Fruit fly (Drosophila melanogaster) whole organism, embryonic: ENCODE data around the gene CG13131.

Experiments used
- CG10462 ChIP-seq: fragments of 200-800 bp; sonication (Bioruptor generic); optimal IDR thresholded peaks from 2 replicates; lab custom pipeline; 2016; ENCODE audit warnings: missing biosample characterization, missing genetic modification characterization
- CG10654 ChIP-seq: fragments of 200-800 bp; sonication (Bioruptor generic); optimal IDR thresholded peaks from 2 replicates; lab custom pipeline; 2016; ENCODE audit warnings: missing biosample characterization, missing genetic modification characterization
- CG11247 ChIP-seq: fragments of 200-800 bp; sonication (Bioruptor generic); IDR thresholded peaks from 2 replicates; pipeline ENCODE4 v1.3.6; 2022; ENCODE audit warnings: missing biosample characterization, missing genetic modification characterization
- CG11398 ChIP-seq: fragments of 200-800 bp; sonication (Bioruptor generic); optimal IDR thresholded peaks from 2 replicates; lab custom pipeline; 2016; ENCODE audit warnings: missing biosample characterization, missing genetic modification characterization
- CG1233 ChIP-seq: fragments of 200-800 bp; sonication (Bioruptor generic); optimal IDR thresholded peaks from 4 replicates; lab custom pipeline; 2018; ENCODE audit warnings: missing biosample characterization, mild to moderate bottlenecking, missing genetic modification characterization
- CG12391 ChIP-seq: fragments of 200-800 bp; sonication (Bioruptor generic); optimal IDR thresholded peaks from 3 replicates; lab custom pipeline; 2018; ENCODE audit warnings: missing biosample characterization, mild to moderate bottlenecking, missing genetic modification characterization, moderate library complexity
- CG15269 ChIP-seq: fragments of 200-800 bp; sonication (Bioruptor generic); optimal IDR thresholded peaks from 2 replicates; lab custom pipeline; 2018; ENCODE audit warnings: missing biosample characterization, mild to moderate bottlenecking, missing genetic modification characterization, moderate library complexity
- CG17802 ChIP-seq: fragments of 200-800 bp; sonication (Bioruptor generic); optimal IDR thresholded peaks from 2 replicates; lab custom pipeline; 2018; ENCODE audit warnings: missing biosample characterization, mild to moderate bottlenecking, missing genetic modification characterization, moderate library complexity
- CG18476 ChIP-seq: fragments of 200-800 bp; sonication (Bioruptor generic); optimal IDR thresholded peaks from 2 replicates; lab custom pipeline; 2016; ENCODE audit warnings: missing biosample characterization, mild to moderate bottlenecking, missing genetic modification characterization
- CG2120 ChIP-seq: fragments of 200-800 bp; sonication (Bioruptor generic); optimal IDR thresholded peaks from 3 replicates; lab custom pipeline; 2016; ENCODE audit warnings: missing biosample characterization, missing genetic modification characterization
- CG32767 ChIP-seq: fragments of 200-800 bp; sonication (Bioruptor generic); IDR thresholded peaks from 2 replicates; pipeline ENCODE4 v1.3.6; 2022; ENCODE audit warnings: missing biosample characterization, missing genetic modification characterization
- CG3847 ChIP-seq: fragments of 200-800 bp; sonication (Bioruptor generic); IDR thresholded peaks from 2 replicates; pipeline ENCODE4 v1.3.6; 2022; ENCODE audit warnings: missing biosample characterization, missing genetic modification characterization
- CG6765 ChIP-seq: fragments of 200-800 bp; sonication (Bioruptor generic); optimal IDR thresholded peaks from 3 replicates; lab custom pipeline; 2017; ENCODE audit warnings: missing biosample characterization, mild to moderate bottlenecking, missing genetic modification characterization
- CG9215 ChIP-seq: fragments of 200-800 bp; sonication (Bioruptor generic); IDR thresholded peaks from 2 replicates; pipeline ENCODE4 v1.3.6; 2022; ENCODE audit warnings: missing biosample characterization, missing genetic modification characterization
- CG9797 ChIP-seq: fragments of 200-800 bp; sonication (Bioruptor generic); optimal IDR thresholded peaks from 3 replicates; lab custom pipeline; 2018; ENCODE audit warnings: missing biosample characterization, mild to moderate bottlenecking, missing genetic modification characterization
- Dp ChIP-seq: fragments of 200-800 bp; sonication (Bioruptor generic); optimal IDR thresholded peaks from 2 replicates; lab custom pipeline; 2018; ENCODE audit warnings: missing biosample characterization, mild to moderate bottlenecking, missing genetic modification characterization, moderate library complexity
- ERR ChIP-seq: fragments of 200-800 bp; sonication (Bioruptor generic); optimal IDR thresholded peaks from 2 replicates; lab custom pipeline; 2016; ENCODE audit warnings: missing biosample characterization, missing genetic modification characterization
- Eip74EF ChIP-seq, 2 experiments: fragments of 200-800 bp in 1 of 2; fragments of >200 bp in 1 of 2; sonication (Bioruptor generic) in 1 of 2; optimal IDR thresholded peaks; 2 replicates each; lab custom pipeline; 2017 to 2019; ENCODE audit warnings: missing biosample characterization in 2 of 2, missing genetic modification characterization in 2 of 2, mild to moderate bottlenecking in 1 of 2, moderate library complexity in 1 of 2
- HLH4C ChIP-seq: fragments of 200-800 bp; sonication (Bioruptor generic); IDR thresholded peaks from 3 replicates; pipeline ENCODE4 v1.3.6; 2022; ENCODE audit warnings: missing biosample characterization, missing genetic modification characterization; ENCODE audit not compliant: partially characterized antibody
- Hr39 ChIP-seq: fragments of >200 bp; optimal IDR thresholded peaks from 2 replicates; lab custom pipeline; 2017
- Lhr ChIP-seq: fragments of 200-800 bp; sonication (Bioruptor generic); optimal IDR thresholded peaks from 3 replicates; lab custom pipeline; 2017; ENCODE audit warnings: mild to moderate bottlenecking, missing biosample characterization, missing genetic modification reagents, missing genetic modification characterization
- NK7.1 ChIP-seq: fragments of 200-800 bp; sonication (Bioruptor generic); optimal IDR thresholded peaks from 3 replicates; lab custom pipeline; 2016; ENCODE audit warnings: missing biosample characterization, missing genetic modification characterization
- Nf-YC ChIP-seq: fragments of 200-800 bp; optimal IDR thresholded peaks from 3 replicates; lab custom pipeline; 2019; ENCODE audit warnings: missing biosample characterization, mild to moderate bottlenecking, missing genetic modification characterization, moderate library complexity
- Scr ChIP-seq: fragments of 200-800 bp; sonication (Bioruptor generic); IDR thresholded peaks from 2 replicates; pipeline ENCODE4 v1.3.6; 2022; ENCODE audit warnings: missing biosample characterization, missing genetic modification characterization; ENCODE audit not compliant: partially characterized antibody
- Sox102F ChIP-seq: fragments of 200-800 bp; sonication (Bioruptor generic); optimal IDR thresholded peaks from 2 replicates; lab custom pipeline; 2018; ENCODE audit warnings: missing biosample characterization, mild to moderate bottlenecking, missing genetic modification characterization, moderate library complexity
- Sry-δ ChIP-seq: fragments of 200-800 bp; sonication (Bioruptor generic); optimal IDR thresholded peaks from 2 replicates; lab custom pipeline; 2016; ENCODE audit warnings: missing biosample characterization, missing genetic modification characterization
- Vsx1 ChIP-seq: fragments of 200-800 bp; sonication (Bioruptor generic); optimal IDR thresholded peaks from 2 replicates; lab custom pipeline; 2017; ENCODE audit warnings: missing biosample characterization, mild to moderate bottlenecking, missing genetic modification characterization, missing genetic modification reagents
- bab2 ChIP-seq: fragments of 200-800 bp; sonication (Bioruptor generic); optimal IDR thresholded peaks from 2 replicates; lab custom pipeline; 2016; ENCODE audit warnings: missing biosample characterization, missing genetic modification characterization
- bcd ChIP-seq: fragments of 200-800 bp; sonication (Bioruptor generic); optimal IDR thresholded peaks from 2 replicates; lab custom pipeline; 2017; ENCODE audit warnings: missing biosample characterization, mild to moderate bottlenecking, missing genetic modification characterization
- br ChIP-seq: fragments of >200 bp; optimal IDR thresholded peaks from 2 replicates; lab custom pipeline; 2017
- crol ChIP-seq: fragments of 200-800 bp; sonication (Bioruptor generic); IDR thresholded peaks from 2 replicates; pipeline ENCODE4 v1.3.6; 2022; ENCODE audit warnings: missing biosample characterization, missing genetic modification characterization
- cwo ChIP-seq: fragments of 200-800 bp; sonication (Bioruptor generic); optimal IDR thresholded peaks from 3 replicates; lab custom pipeline; 2017; ENCODE audit warnings: missing biosample characterization, missing genetic modification characterization, mild to moderate bottlenecking, moderate library complexity, missing genetic modification reagents
- dan ChIP-seq: fragments of 200-800 bp; sonication (Bioruptor generic); IDR thresholded peaks from 2 replicates; pipeline ENCODE4 v1.3.6; 2022; ENCODE audit warnings: missing biosample characterization, missing genetic modification characterization
- dmrt99B ChIP-seq: fragments of 200-800 bp; sonication (Bioruptor generic); optimal IDR thresholded peaks from 2 replicates; lab custom pipeline; 2018; ENCODE audit warnings: missing biosample characterization, mild to moderate bottlenecking, missing genetic modification characterization, moderate library complexity
- exex ChIP-seq: fragments of 200-800 bp; sonication (Bioruptor generic); optimal IDR thresholded peaks from 4 replicates; lab custom pipeline; 2018; ENCODE audit warnings: missing biosample characterization, mild to moderate bottlenecking, missing genetic modification characterization, moderate library complexity
- ken ChIP-seq: fragments of 200-800 bp; sonication (Bioruptor generic); IDR thresholded peaks from 3 replicates; pipeline ENCODE4 v1.3.6; 2022; ENCODE audit warnings: missing biosample characterization, missing genetic modification characterization
- lbe ChIP-seq: fragments of 200-800 bp; sonication (Bioruptor generic); optimal IDR thresholded peaks from 2 replicates; lab custom pipeline; 2016; ENCODE audit warnings: missing biosample characterization, mild to moderate bottlenecking, missing genetic modification characterization
- lov ChIP-seq, 2 experiments: fragments of 200-800 bp in 1 of 2; fragments of >200 bp in 1 of 2; sonication (Bioruptor generic) in 1 of 2; IDR thresholded peaks in 1 of 2; optimal IDR thresholded peaks in 1 of 2; 2 replicates in 1 of 2; 3 replicates in 1 of 2; pipeline versions ENCODE4 v1.3.6 to Lab custom; 2017 to 2022; ENCODE audit warnings: missing biosample characterization in 1 of 2, missing genetic modification characterization in 1 of 2
- nau ChIP-seq: fragments of 200-800 bp; sonication (Bioruptor generic); optimal IDR thresholded peaks from 3 replicates; lab custom pipeline; 2017; ENCODE audit warnings: missing biosample characterization, mild to moderate bottlenecking, missing genetic modification characterization, missing genetic modification reagents
- p53 ChIP-seq: fragments of 200-800 bp; sonication (Bioruptor generic); optimal IDR thresholded peaks from 2 replicates; lab custom pipeline; 2016; ENCODE audit warnings: missing biosample characterization, missing genetic modification characterization
- pho ChIP-seq: fragments of 200-800 bp; sonication (Bioruptor generic); optimal IDR thresholded peaks from 2 replicates; lab custom pipeline; 2016; ENCODE audit warnings: missing biosample characterization, missing genetic modification characterization
- ranshi ChIP-seq: fragments of 200-800 bp; sonication (Bioruptor generic); IDR thresholded peaks from 2 replicates; pipeline ENCODE4 v1.3.6; 2022; ENCODE audit warnings: missing biosample characterization, missing genetic modification characterization
- rib ChIP-seq: fragments of 200-800 bp; sonication (Bioruptor generic); IDR thresholded peaks from 2 replicates; pipeline ENCODE4 v1.3.6; 2022; ENCODE audit warnings: missing biosample characterization, missing genetic modification characterization
- ro ChIP-seq: fragments of 200-800 bp; sonication (Bioruptor generic); IDR thresholded peaks from 2 replicates; pipeline ENCODE4 v1.3.6; 2022; ENCODE audit warnings: missing biosample characterization, missing genetic modification characterization
- stc ChIP-seq: fragments of 200-800 bp; sonication (Bioruptor generic); IDR thresholded peaks from 2 replicates; pipeline ENCODE4 v1.3.6; 2022; ENCODE audit warnings: missing biosample characterization, missing genetic modification characterization
- tna ChIP-seq: fragments of 200-800 bp; sonication (Bioruptor generic); IDR thresholded peaks from 2 replicates; pipeline ENCODE4 v1.3.6; 2022; ENCODE audit warnings: missing biosample characterization, missing genetic modification characterization; ENCODE audit not compliant: partially characterized antibody
- wor ChIP-seq: fragments of 200-800 bp; sonication (Bioruptor generic); IDR thresholded peaks from 2 replicates; pipeline ENCODE4 v1.3.6; 2022; ENCODE audit warnings: missing biosample characterization, missing genetic modification characterization
- z ChIP-seq: fragments of 200-800 bp; sonication (Bioruptor generic); IDR thresholded peaks from 3 replicates; pipeline ENCODE4 v1.3.6; 2022; ENCODE audit warnings: missing biosample characterization, missing genetic modification characterization

CG13131 gene

dm6 chr2L:9966983-9967737 is 50.1 kb downstream of the CG13131 start, which contains the start of the genes Dref and RpL13 (continued):
- peak; percentile 51; the same call in 1 of the 3 replicates for TF ChIP-seq z
- TF ChIP-seq NK7.1 (GFP tag; lab: Kevin White, UChicago), result peak; percentile 92
- TF ChIP-seq CG6765, result peak; percentile 98
- TF ChIP-seq cwo, result peak; percentile 81
- peak; percentile 80 for TF ChIP-seq Lhr (GFP tag; lab: Kevin White, UChicago)
- TF ChIP-seq CG11398, result peak; percentile 89
- peak; percentile 65 for TF ChIP-seq CG9797
- TF ChIP-seq pho, result peak; percentile 89
- peak; percentile 27; the same call in 1 of the 2 replicates for TF ChIP-seq rib (GFP tag; lab: Robert Waterston, UW)
- peak; percentile 85 for TF ChIP-seq CG2120 (GFP tag; lab: Kevin White, UChicago)
- TF ChIP-seq Scr, result peak; percentile 85
- TF ChIP-seq ken (GFP tag; lab: Robert Waterston, UW), result peak; percentile 75; the same call in 2 of the 3 replicates
- peak; percentile 69 for TF ChIP-seq bab2 (GFP tag; lab: Kevin White, UChicago)
- peak; percentile 75 for TF ChIP-seq stc
- TF ChIP-seq nau (GFP tag; lab: Kevin White, UChicago), result no peak
- peak; percentile 83 for TF ChIP-seq Nf-YC (tag; lab: Kevin White, UChicago)
- peak; percentile 78 for TF ChIP-seq lbe (GFP tag; lab: Kevin White, UChicago)
- TF ChIP-seq Vsx1, result peak; percentile 93
- no peak for TF ChIP-seq lov (optimal IDR thresholded peaks at IDR 0.05; lab: Kevin White, UChicago)
- TF ChIP-seq lov (GFP tag; IDR thresholded peaks at IDR 0.05; lab: Robert Waterston, UW), result peak; percentile 96
- peak; percentile 70; the same call in 1 of the 2 replicates for TF ChIP-seq ranshi (GFP tag; lab: Robert Waterston, UW)
- TF ChIP-seq exex, result peak; percentile 75
- peak; percentile 67 for TF ChIP-seq CG10462 (GFP tag; lab: Kevin White, UChicago)
- peak; percentile 73 for TF ChIP-seq Dp (GFP tag; lab: Kevin White, UChicago)
- no peak for TF ChIP-seq ro (GFP tag; lab: Robert Waterston, UW)
- TF ChIP-seq tna (GFP tag; lab: Robert Waterston, UW), result peak; percentile 75; the same call in 1 of the 2 replicates
- TF ChIP-seq Eip74EF (GFP tag; optimal IDR thresholded peaks at IDR 0.05; lab: Kevin White, UChicago), result peak in 1 of 2 experiments; percentile 84
- peak; percentile 88 for TF ChIP-seq CG12391 (tag; lab: Kevin White, UChicago)
- TF ChIP-seq CG18476 (GFP tag; lab: Kevin White, UChicago), result peak; percentile 68
- TF ChIP-seq CG15269 (tag; lab: Kevin White, UChicago), result peak; percentile 87
- TF ChIP-seq crol (GFP tag; lab: Robert Waterston, UW), result peak; percentile 43
- peak; percentile 53 for TF ChIP-seq CG17802 (tag; lab: Kevin White, UChicago)
- no peak for TF ChIP-seq Hr39
- TF ChIP-seq dan, result no peak
- TF ChIP-seq CG1233 (GFP tag; lab: Kevin White, UChicago), result peak; percentile 93
- TF ChIP-seq Sry-δ (GFP tag; lab: Kevin White, UChicago), result peak; percentile 92
- peak; percentile 81 for TF ChIP-seq dmrt99B
- TF ChIP-seq CG10654 (GFP tag; lab: Kevin White, UChicago), result peak; percentile 79
- TF ChIP-seq wor (GFP tag; lab: Robert Waterston, UW), result no peak
- peak; percentile 73 for TF ChIP-seq p53 (GFP tag; lab: Kevin White, UChicago)
- peak; percentile 80 for TF ChIP-seq CG3847 (GFP tag; lab: Robert Waterston, UW)
- TF ChIP-seq HLH4C, result peak; percentile 90; the same call in 2 of the 3 replicates
- peak; percentile 75 for TF ChIP-seq CG11247 (GFP tag; lab: Robert Waterston, UW)
- TF ChIP-seq CG9215 (GFP tag; lab: Robert Waterston, UW), result peak; percentile 61
- peak; percentile 76 for TF ChIP-seq CG32767 (GFP tag; lab: Robert Waterston, UW)
- peak; percentile 68 for TF ChIP-seq Sox102F
- TF ChIP-seq bcd, result peak; percentile 91
- no peak for TF ChIP-seq br
- peak; percentile 74 for TF ChIP-seq ERR (GFP tag; lab: Kevin White, UChicago)
